Worm (Caenorhabditis elegans) whole organism, L4/young adult: ENCODE results near the gene npl-4.2.
A peak's percentile ranks its signal among the peaks of the same experiment; 100 is the strongest.
"Not testable (repeated sequence)": the region's sequence is repeated elsewhere in the genome, so short reads cannot be mapped to it uniquely, and the experiment has no call there.

Source experiments
- W03F9.2 ChIP-seq: fragments of 150-350 bp; optimal IDR thresholded peaks from 2 replicates; lab custom pipeline; 2014; ENCODE audit warnings: missing biosample characterization, missing genetic modification characterization
- dao-5 ChIP-seq: sonication (generic microtip); optimal IDR thresholded peaks from 2 replicates; lab custom pipeline; 2016; ENCODE audit warnings: missing genotype, missing genetic modification characterization, moderate library complexity, missing compliant biosample characterization
- him-1 ChIP-seq: sonication (generic microtip); optimal IDR thresholded peaks from 2 replicates; lab custom pipeline; 2016; ENCODE audit warnings: missing genotype, missing genetic modification reagents, missing genetic modification characterization, missing compliant biosample characterization

The npl-4.2 gene

ce11 chrII:5622383-5622939, at the start of gene npl-4.2, which contains the start of gene eif-3.L:
Gene npl-4.2, plus strand, starts transcription at chrII:5622889.
Gene eif-3.L, minus strand, starts transcription at chrII:5622483.
- not testable (repeated sequence) for TF ChIP-seq W03F9.2, dao-5, him-1 (tag; lab: Kevin White, UChicago)

- TF ChIP-seq W03F9.2 (tag; lab: Kevin White, UChicago) (no peak), him-1 (tag; lab: Kevin White, UChicago) (no peak), dao-5 (tag; lab: Kevin White, UChicago) (no peak)
Measured at ce11 chrII:5574925-5575324, 47.8 kb upstream of the npl-4.2 start.

- peak; percentile 59 for TF ChIP-seq W03F9.2 (tag; lab: Kevin White, UChicago)
- peak; percentile 28 for TF ChIP-seq dao-5 (tag; lab: Kevin White, UChicago)
- TF ChIP-seq him-1 (tag; lab: Kevin White, UChicago) = peak; percentile 6
Measured at ce11 chrII:5577060-5577459, 45.6 kb upstream of the npl-4.2 start.

DNA sequence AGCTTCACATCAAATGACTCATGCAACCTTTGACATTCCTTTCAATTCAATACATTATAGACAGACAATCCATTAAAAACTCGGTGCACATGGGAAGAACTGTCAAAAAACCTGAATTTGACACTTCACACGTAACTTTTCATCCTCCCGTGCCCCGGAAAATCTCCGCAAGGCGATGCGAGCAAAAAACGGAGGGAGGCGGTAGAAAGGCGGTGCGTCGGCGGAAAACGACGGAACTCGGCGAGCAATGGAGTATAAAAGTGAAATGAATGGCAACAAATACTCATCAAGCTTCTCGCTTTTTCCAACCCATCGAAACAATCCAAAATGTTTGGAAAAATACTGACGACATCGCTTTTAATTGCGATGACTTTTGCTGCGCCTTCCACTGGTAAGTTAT, 44.7 kb upstream of the npl-4.2 start, which contains the start of gene T25E4.1:
Gene T25E4.1, plus strand, starts transcription at position 301 of the 400 bp plus-strand sequence.
- TF ChIP-seq dao-5 (tag; lab: Kevin White, UChicago) = no peak
- TF ChIP-seq W03F9.2 (tag; lab: Kevin White, UChicago) = no peak
- no peak for TF ChIP-seq him-1 (tag; lab: Kevin White, UChicago)

DNA sequence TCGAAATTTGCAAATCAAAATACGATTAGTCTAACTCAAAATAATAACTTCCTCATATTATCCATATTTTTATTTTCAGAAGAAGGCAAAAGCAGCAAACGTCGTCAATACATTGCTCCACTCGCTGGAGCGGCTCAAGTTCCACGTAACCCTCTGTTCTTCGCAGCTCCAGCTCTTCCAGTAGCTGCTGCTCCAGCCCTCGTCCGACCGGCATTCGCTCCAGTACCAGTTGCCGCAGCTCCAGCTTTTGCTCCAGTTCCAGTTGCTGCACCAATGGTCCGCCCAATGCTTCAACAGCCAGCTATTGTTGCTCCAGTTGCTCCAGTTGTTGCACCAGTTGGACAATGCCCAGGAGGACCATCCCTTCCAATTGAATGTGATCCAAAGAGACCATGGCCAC, 44.0 kb upstream of the npl-4.2 start:
- TF ChIP-seq dao-5 (tag; lab: Kevin White, UChicago) = no peak
- no peak for TF ChIP-seq W03F9.2 (tag; lab: Kevin White, UChicago)
- no peak for TF ChIP-seq him-1 (tag; lab: Kevin White, UChicago)

DNA sequence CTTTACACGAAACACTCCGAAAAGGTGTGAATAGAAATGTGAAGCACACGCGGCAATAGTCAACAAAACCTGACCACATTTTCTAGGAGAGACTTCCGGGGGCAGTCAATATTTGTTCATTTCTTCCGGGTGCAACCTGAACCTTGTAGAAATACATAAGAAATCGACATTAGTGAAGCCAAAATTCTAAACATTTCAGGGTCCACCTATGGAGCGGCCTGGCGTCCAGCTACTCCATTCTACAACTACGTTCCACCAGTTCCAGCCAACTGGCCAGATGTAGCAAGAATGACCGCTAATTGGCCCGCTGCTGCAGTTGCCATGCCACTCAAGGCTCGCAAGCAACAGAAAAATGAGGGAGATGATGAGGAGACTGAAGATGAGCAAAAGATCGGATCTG, 43.5 kb upstream of the npl-4.2 start:
- TF ChIP-seq dao-5 (tag; lab: Kevin White, UChicago) (no peak), him-1 (tag; lab: Kevin White, UChicago) (no peak), W03F9.2 (tag; lab: Kevin White, UChicago) (no peak)

DNA sequence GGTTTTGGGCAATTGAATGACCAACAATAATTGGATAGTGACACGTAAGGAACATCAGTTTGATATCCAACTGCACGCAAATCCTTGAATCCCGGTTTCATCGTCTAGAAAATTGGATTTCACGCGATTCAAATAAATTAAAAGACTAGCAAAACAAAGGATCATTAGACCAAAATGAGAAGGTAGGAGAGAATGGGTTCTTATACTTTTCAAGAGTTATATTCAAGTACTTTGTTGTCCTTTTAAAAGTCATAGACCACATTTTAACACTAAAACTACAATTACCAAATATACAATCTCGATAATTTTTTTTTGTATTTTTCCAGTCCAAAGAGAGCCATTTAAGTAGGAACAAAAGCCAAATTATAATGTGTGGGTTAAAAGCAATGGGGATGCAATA, 40.4 kb upstream of the npl-4.2 start, which contains the start of gene T25E4.2:
Gene T25E4.2, minus strand, starts transcription at position 101 of the 400 bp plus-strand sequence.
- TF ChIP-seq him-1 (tag; lab: Kevin White, UChicago) (no peak), W03F9.2 (tag; lab: Kevin White, UChicago) (no peak), dao-5 (tag; lab: Kevin White, UChicago) (no peak)

- no peak for TF ChIP-seq him-1 (tag; lab: Kevin White, UChicago)
- TF ChIP-seq W03F9.2 (tag; lab: Kevin White, UChicago) = no peak
- no peak for TF ChIP-seq dao-5 (tag; lab: Kevin White, UChicago)
Measured at ce11 chrII:5585788-5586187, 36.9 kb upstream of the npl-4.2 start, which contains the start of gene lys-8. Gene lys-8, plus strand, starts transcription at chrII:5586178.

ce11 chrII:5587794-5588193, 34.9 kb upstream of the npl-4.2 start:
- TF ChIP-seq W03F9.2 (tag; lab: Kevin White, UChicago) (no peak), dao-5 (tag; lab: Kevin White, UChicago) (no peak), him-1 (tag; lab: Kevin White, UChicago) (no peak)

- TF ChIP-seq W03F9.2 (tag; lab: Kevin White, UChicago) (no peak), him-1 (tag; lab: Kevin White, UChicago) (no peak), dao-5 (tag; lab: Kevin White, UChicago) (no peak)
Measured at ce11 chrII:5589690-5590089, 33.0 kb upstream of the npl-4.2 start, which contains the start of gene C17G10.13. Gene C17G10.13, minus strand, starts transcription at chrII:5589790.

ce11 chrII:5591558-5591957, 31.1 kb upstream of the npl-4.2 start:
- no peak for TF ChIP-seq him-1 (tag; lab: Kevin White, UChicago)
- TF ChIP-seq W03F9.2 (tag; lab: Kevin White, UChicago) = no peak
- TF ChIP-seq dao-5 (tag; lab: Kevin White, UChicago) = no peak

DNA sequence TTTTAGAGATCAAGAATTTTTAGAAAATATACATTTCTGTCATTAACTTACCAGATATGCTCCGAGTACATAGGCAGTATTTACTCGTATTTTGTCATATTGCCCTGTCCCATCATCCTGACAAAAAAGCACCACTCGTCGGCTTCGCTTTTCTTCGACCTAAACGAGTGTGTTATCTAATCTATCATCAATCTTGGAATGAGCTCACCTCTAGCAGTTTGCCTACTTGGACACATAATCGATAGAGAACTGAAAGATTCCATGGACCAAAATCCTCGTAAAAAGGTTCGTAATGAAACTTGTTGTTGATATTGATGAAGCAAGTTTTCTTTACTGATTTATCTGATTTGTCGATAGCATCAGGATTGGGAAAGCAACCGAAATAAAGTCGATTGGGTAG, 29.8 kb upstream of the npl-4.2 start:
- no peak for TF ChIP-seq W03F9.2 (tag; lab: Kevin White, UChicago)
- TF ChIP-seq dao-5 (tag; lab: Kevin White, UChicago) = no peak
- TF ChIP-seq him-1 (tag; lab: Kevin White, UChicago) = no peak

- no peak for TF ChIP-seq dao-5 (tag; lab: Kevin White, UChicago)
- TF ChIP-seq him-1 (tag; lab: Kevin White, UChicago) = no peak
- TF ChIP-seq W03F9.2 (tag; lab: Kevin White, UChicago) = peak; percentile 57
Measured at ce11 chrII:5593377-5593932, 29.2 kb upstream of the npl-4.2 start, which contains the start of gene cdc-14. Gene cdc-14, minus strand, starts transcription at chrII:5593427.
